In the genomic region with DNA sequence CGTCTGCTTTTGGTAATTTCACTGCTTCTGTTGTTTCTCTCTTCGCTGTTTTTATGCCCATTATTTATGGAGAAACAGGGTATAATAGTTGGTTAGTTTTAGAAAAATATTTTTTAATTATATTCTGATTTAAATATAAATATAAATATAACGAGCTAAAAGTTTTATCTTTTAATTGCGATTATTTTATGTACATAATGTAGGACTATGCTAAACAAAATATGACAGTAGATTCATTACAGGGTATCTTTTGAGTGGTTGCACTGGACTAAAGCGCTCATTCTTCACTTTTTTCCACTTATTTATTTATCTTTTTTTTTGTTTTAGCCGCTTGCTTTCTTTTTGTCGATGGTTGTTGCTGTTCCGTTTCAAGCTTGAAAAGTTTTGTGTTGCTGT, we compare ENCODE assay signal across 1 fruit fly cellular context.
TF ChIP-seq lines count a peak whose summit lies in the region.

No protein-coding gene starts in this region.

TF ChIP-seq in whole organism, embryonic, 481 proteins besides CTCF, POLR2A, EP300 and RAD21 (continued from another document):
- TF ChIP-seq CG9609 (GFP tag; optimal IDR thresholded peaks at IDR 0.05; lab: Kevin White, UChicago) = no peak
- no peak for TF ChIP-seq CG18476 (GFP tag; optimal IDR thresholded peaks at IDR 0.05; lab: Kevin White, UChicago)
- no peak for TF ChIP-seq Ets97D (GFP tag; optimal IDR thresholded peaks at IDR 0.05; lab: Kevin White, UChicago)
- TF ChIP-seq CrebB (tag; optimal IDR thresholded peaks at IDR 0.05; lab: Kevin White, UChicago) = no peak
- no peak for TF ChIP-seq Nf-YC (tag; optimal IDR thresholded peaks at IDR 0.05; lab: Kevin White, UChicago)
- TF ChIP-seq CG32767 (GFP tag; IDR thresholded peaks at IDR 0.05; lab: Robert Waterston, UW) = 0 out of 2 replicates have a peak, but pooled peaks have one; percentile 42
- TF ChIP-seq CG11456 (GFP tag; IDR thresholded peaks at IDR 0.05; lab: Robert Waterston, UW) = no peak
- peak in 1 of 2 experiments; percentile 83 for TF ChIP-seq Hr51 (GFP tag; optimal IDR thresholded peaks at IDR 0.05; lab: Kevin White, UChicago)
- no peak for TF ChIP-seq sc (optimal IDR thresholded peaks at IDR 0.05; lab: Kevin White, UChicago)
- TF ChIP-seq sc (GFP tag; optimal IDR thresholded peaks at IDR 0.05; lab: Kevin White, UChicago) = no peak
- TF ChIP-seq eve (GFP tag; optimal IDR thresholded peaks at IDR 0.05; lab: Kevin White, UChicago) = no peak
- TF ChIP-seq br (optimal IDR thresholded peaks at IDR 0.05; lab: Kevin White, UChicago) = no peak
- no peak for TF ChIP-seq CG11085 (GFP tag; IDR thresholded peaks at IDR 0.05; lab: Robert Waterston, UW)
- no peak for TF ChIP-seq Neu2 (GFP tag; optimal IDR thresholded peaks at IDR 0.05; lab: Kevin White, UChicago; ENCODE audit: borderline replicate concordance)
- peak; percentile 75 for TF ChIP-seq row (GFP tag; IDR thresholded peaks at IDR 0.05; lab: Robert Waterston, UW)
- no peak for TF ChIP-seq NC2β (GFP tag; optimal IDR thresholded peaks at IDR 0.05; lab: Kevin White, UChicago)
- TF ChIP-seq CG15073 (GFP tag; optimal IDR thresholded peaks at IDR 0.05; lab: Kevin White, UChicago) = no peak
- TF ChIP-seq CG2712 (tag; optimal IDR thresholded peaks at IDR 0.05; lab: Kevin White, UChicago) = peak; percentile 57
- no peak for TF ChIP-seq CG9817 (tag; optimal IDR thresholded peaks at IDR 0.05; lab: Kevin White, UChicago)
- no peak for TF ChIP-seq Gsc (GFP tag; IDR thresholded peaks at IDR 0.05; lab: Robert Waterston, UW)
- TF ChIP-seq emc (GFP tag; optimal IDR thresholded peaks at IDR 0.05; lab: Kevin White, UChicago) = no peak
- TF ChIP-seq D19A (tag; optimal IDR thresholded peaks at IDR 0.05; lab: Kevin White, UChicago) = peak; percentile 45
- no peak for TF ChIP-seq ab (GFP tag; optimal IDR thresholded peaks at IDR 0.05; lab: Kevin White, UChicago)
- TF ChIP-seq sisA (GFP tag; IDR thresholded peaks at IDR 0.05; lab: Robert Waterston, UW) = no peak; the same call in none of the 2 replicates
- TF ChIP-seq lmd (GFP tag; IDR thresholded peaks at IDR 0.05; lab: Robert Waterston, UW) = peak; percentile 72
- peak; percentile 30 for TF ChIP-seq gcm (GFP tag; optimal IDR thresholded peaks at IDR 0.05; lab: Kevin White, UChicago)
- TF ChIP-seq CG17385 (GFP tag; optimal IDR thresholded peaks at IDR 0.05; lab: Kevin White, UChicago) = peak; percentile 56
- TF ChIP-seq CG17359 (tag; optimal IDR thresholded peaks at IDR 0.05; lab: Kevin White, UChicago) = peak; percentile 62
- no peak for TF ChIP-seq sima (GFP tag; optimal IDR thresholded peaks at IDR 0.05; lab: Kevin White, UChicago)
- TF ChIP-seq sob (GFP tag; IDR thresholded peaks at IDR 0.05; lab: Robert Waterston, UW) = peak; percentile 22; the same call in 1 of the 2 replicates
- TF ChIP-seq CG1233 (GFP tag; optimal IDR thresholded peaks at IDR 0.05; lab: Kevin White, UChicago) = no peak
- TF ChIP-seq Trl (optimal IDR thresholded peaks at IDR 0.05; lab: Kevin White, UChicago) = no peak
- TF ChIP-seq Trl (GFP tag; optimal IDR thresholded peaks at IDR 0.05; lab: Kevin White, UChicago) = no peak
- no peak for TF ChIP-seq Mad (GFP tag; optimal IDR thresholded peaks at IDR 0.05; lab: Kevin White, UChicago)
- peak; percentile 75 for TF ChIP-seq Sox100B (GFP tag; optimal IDR thresholded peaks at IDR 0.05; lab: Kevin White, UChicago)
- TF ChIP-seq CG6654 (GFP tag; optimal IDR thresholded peaks at IDR 0.05; lab: Kevin White, UChicago) = no peak
- TF ChIP-seq slp2 (GFP tag; optimal IDR thresholded peaks at IDR 0.05; lab: Kevin White, UChicago) = no peak
- TF ChIP-seq grau (tag; optimal IDR thresholded peaks at IDR 0.05; lab: Kevin White, UChicago) = peak; percentile 43
- TF ChIP-seq Dbx (GFP tag; IDR thresholded peaks at IDR 0.05; lab: Robert Waterston, UW) = no peak
- TF ChIP-seq CG16815 (GFP tag; optimal IDR thresholded peaks at IDR 0.05; lab: Kevin White, UChicago) = no peak
- TF ChIP-seq CG31365 (tag; optimal IDR thresholded peaks at IDR 0.05; lab: Kevin White, UChicago) = no peak
- TF ChIP-seq CG33213 (GFP tag; optimal IDR thresholded peaks at IDR 0.05; lab: Kevin White, UChicago) = no peak
- no peak for TF ChIP-seq CG7928 (GFP tag; optimal IDR thresholded peaks at IDR 0.05; lab: Kevin White, UChicago)
- TF ChIP-seq CG6683 (GFP tag; optimal IDR thresholded peaks at IDR 0.05; lab: Kevin White, UChicago) = no peak
- TF ChIP-seq lilli (GFP tag; optimal IDR thresholded peaks at IDR 0.05; lab: Kevin White, UChicago) = peak; percentile 52
- TF ChIP-seq CG3163 (GFP tag; optimal IDR thresholded peaks at IDR 0.05; lab: Kevin White, UChicago) = no peak
- no peak for TF ChIP-seq CG17912 (GFP tag; optimal IDR thresholded peaks at IDR 0.05; lab: Kevin White, UChicago)
- TF ChIP-seq tin (GFP tag; optimal IDR thresholded peaks at IDR 0.05; lab: Kevin White, UChicago) = no peak
- peak; percentile 68 for TF ChIP-seq CG31441 (GFP tag; IDR thresholded peaks at IDR 0.05; lab: Robert Waterston, UW)
- TF ChIP-seq ac (GFP tag; optimal IDR thresholded peaks at IDR 0.05; lab: Kevin White, UChicago) = no peak
- no peak for TF ChIP-seq kah (GFP tag; optimal IDR thresholded peaks at IDR 0.05; lab: Kevin White, UChicago)
- TF ChIP-seq CG10979 (tag; optimal IDR thresholded peaks at IDR 0.05; lab: Kevin White, UChicago) = peak; percentile 48
- peak; percentile 16 for TF ChIP-seq run (tag; optimal IDR thresholded peaks at IDR 0.05; lab: Kevin White, UChicago)
- no peak for TF ChIP-seq HLH54F (GFP tag; optimal IDR thresholded peaks at IDR 0.05; lab: Kevin White, UChicago)
- peak; percentile 41 for TF ChIP-seq CG43689 (GFP tag; IDR thresholded peaks at IDR 0.05; lab: Robert Waterston, UW)
- TF ChIP-seq CG8765 (GFP tag; IDR thresholded peaks at IDR 0.05; lab: Robert Waterston, UW) = no peak
- TF ChIP-seq tll (GFP tag; optimal IDR thresholded peaks at IDR 0.05; lab: Kevin White, UChicago) = no peak
- peak; percentile 50 for TF ChIP-seq Blimp-1 (GFP tag; optimal IDR thresholded peaks at IDR 0.05; lab: Kevin White, UChicago)
- no peak for TF ChIP-seq btn (GFP tag; optimal IDR thresholded peaks at IDR 0.05; lab: Kevin White, UChicago)
- TF ChIP-seq B-H2 (GFP tag; optimal IDR thresholded peaks at IDR 0.05; lab: Kevin White, UChicago) = no peak
- no peak for TF ChIP-seq CG34422 (GFP tag; IDR thresholded peaks at IDR 0.05; lab: Robert Waterston, UW)
- 0 out of 3 replicates have a peak, but pooled peaks have one; percentile 9 for TF ChIP-seq z (GFP tag; IDR thresholded peaks at IDR 0.05; lab: Robert Waterston, UW)
- TF ChIP-seq cwo (GFP tag; optimal IDR thresholded peaks at IDR 0.05; lab: Kevin White, UChicago) = no peak
- peak in 1 of 2 experiments; percentile 41 for TF ChIP-seq bsh (GFP tag; optimal IDR thresholded peaks at IDR 0.05; lab: Kevin White, UChicago)
- no peak for TF ChIP-seq pros (GFP tag; optimal IDR thresholded peaks at IDR 0.05; lab: Kevin White, UChicago)
- no peak for TF ChIP-seq CG8359 (GFP tag; optimal IDR thresholded peaks at IDR 0.05; lab: Kevin White, UChicago; ENCODE audit: borderline replicate concordance)
- TF ChIP-seq Ravus (GFP tag; IDR thresholded peaks at IDR 0.05; lab: Robert Waterston, UW) = no peak
- peak; percentile 20; the same call in 1 of the 3 replicates for TF ChIP-seq Aef1 (GFP tag; IDR thresholded peaks at IDR 0.05; lab: Robert Waterston, UW)
- TF ChIP-seq caup (GFP tag; optimal IDR thresholded peaks at IDR 0.05; lab: Kevin White, UChicago; ENCODE audit: severe bottlenecking) = no peak
- TF ChIP-seq NK7.1 (GFP tag; optimal IDR thresholded peaks at IDR 0.05; lab: Kevin White, UChicago) = no peak
- TF ChIP-seq sim (GFP tag; IDR thresholded peaks at IDR 0.05; lab: Robert Waterston, UW) = no peak
- TF ChIP-seq CG9727 (GFP tag; optimal IDR thresholded peaks at IDR 0.05; lab: Kevin White, UChicago) = no peak
- TF ChIP-seq CG14050 (GFP tag; IDR thresholded peaks at IDR 0.05; lab: Robert Waterston, UW) = peak; percentile 46; the same call in 1 of the 3 replicates
- TF ChIP-seq gcm2 (GFP tag; optimal IDR thresholded peaks at IDR 0.05; lab: Kevin White, UChicago) = no peak
- TF ChIP-seq H15 (GFP tag; IDR thresholded peaks at IDR 0.05; lab: Robert Waterston, UW) = 0 out of 3 replicates have a peak, but pooled peaks have one; percentile 39
- no peak for TF ChIP-seq CG2202 (tag; optimal IDR thresholded peaks at IDR 0.05; lab: Kevin White, UChicago)
- TF ChIP-seq zfh2 (GFP tag; optimal IDR thresholded peaks at IDR 0.05; lab: Kevin White, UChicago) = no peak
- TF ChIP-seq toy (GFP tag; IDR thresholded peaks at IDR 0.05; lab: Robert Waterston, UW) = no peak
- no peak for TF ChIP-seq aop (GFP tag; IDR thresholded peaks at IDR 0.05; lab: Robert Waterston, UW)
- TF ChIP-seq CG6254 (GFP tag; optimal IDR thresholded peaks at IDR 0.05; lab: Kevin White, UChicago) = peak; percentile 5
- TF ChIP-seq sug (tag; optimal IDR thresholded peaks at IDR 0.05; lab: Kevin White, UChicago) = no peak
- TF ChIP-seq mam (GFP tag; optimal IDR thresholded peaks at IDR 0.05; lab: Kevin White, UChicago) = no peak
- TF ChIP-seq Poxn (GFP tag; IDR thresholded peaks at IDR 0.05; lab: Robert Waterston, UW) = no peak
- TF ChIP-seq maf-S (GFP tag; optimal IDR thresholded peaks at IDR 0.05; lab: Kevin White, UChicago) = no peak
- TF ChIP-seq cg (GFP tag; optimal IDR thresholded peaks at IDR 0.05; lab: Kevin White, UChicago) = no peak
- TF ChIP-seq hb (GFP tag; IDR thresholded peaks at IDR 0.05; lab: Robert Waterston, UW; ENCODE audit: partially characterized antibody) = no peak
- TF ChIP-seq TFAM (GFP tag; optimal IDR thresholded peaks at IDR 0.05; lab: Kevin White, UChicago) = no peak
- peak; percentile 45 for TF ChIP-seq wor (GFP tag; IDR thresholded peaks at IDR 0.05; lab: Robert Waterston, UW)
- peak; percentile 46 for TF ChIP-seq CoRest (tag; optimal IDR thresholded peaks at IDR 0.05; lab: Kevin White, UChicago)
- TF ChIP-seq zen2 (GFP tag; IDR thresholded peaks at IDR 0.05; lab: Robert Waterston, UW; ENCODE audit: partially characterized antibody) = no peak
- 0 out of 2 replicates have a peak, but pooled peaks have one; percentile 14 for TF ChIP-seq CG14014 (GFP tag; IDR thresholded peaks at IDR 0.05; lab: Robert Waterston, UW)
- TF ChIP-seq CG10431 (GFP tag; optimal IDR thresholded peaks at IDR 0.05; lab: Kevin White, UChicago) = no peak
- no peak for TF ChIP-seq Ets65A (GFP tag; lab: Kevin White, UChicago)
- TF ChIP-seq CG4730 (GFP tag; IDR thresholded peaks at IDR 0.05; lab: Robert Waterston, UW) = 0 out of 2 replicates have a peak, but pooled peaks have one; percentile 12
- no peak for TF ChIP-seq fd102C (GFP tag; optimal IDR thresholded peaks at IDR 0.05; lab: Kevin White, UChicago)
- TF ChIP-seq Dad (GFP tag; optimal IDR thresholded peaks at IDR 0.05; lab: Kevin White, UChicago) = no peak
- TF ChIP-seq GATAe (GFP tag; conservative IDR thresholded peaks at IDR 0.05; lab: Robert Waterston, UW) = no peak
- TF ChIP-seq CG12155 (GFP tag; optimal IDR thresholded peaks at IDR 0.05; lab: Kevin White, UChicago) = no peak
- TF ChIP-seq CG6689 (GFP tag; IDR thresholded peaks at IDR 0.05; lab: Robert Waterston, UW) = peak; percentile 65
- no peak for TF ChIP-seq Dref (GFP tag; IDR thresholded peaks at IDR 0.05; lab: Robert Waterston, UW)
- TF ChIP-seq Hey (tag; optimal IDR thresholded peaks at IDR 0.05; lab: Kevin White, UChicago) = no peak
- TF ChIP-seq MESR4 (GFP tag; optimal IDR thresholded peaks at IDR 0.05; lab: Kevin White, UChicago) = no peak
- no peak for TF ChIP-seq HmgZ (tag; optimal IDR thresholded peaks at IDR 0.05; lab: Kevin White, UChicago)
- no peak for TF ChIP-seq zen (tag; optimal IDR thresholded peaks at IDR 0.05; lab: Kevin White, UChicago)
- TF ChIP-seq CG3065 (GFP tag; optimal IDR thresholded peaks at IDR 0.05; lab: Kevin White, UChicago) = no peak
- TF ChIP-seq CHES-1-like (GFP tag; optimal IDR thresholded peaks at IDR 0.05; lab: Kevin White, UChicago) = no peak
- TF ChIP-seq CG17361 (GFP tag; IDR thresholded peaks at IDR 0.05; lab: Robert Waterston, UW) = 0 out of 3 replicates have a peak, but pooled peaks have one; percentile 56
- TF ChIP-seq CG12104 (GFP tag; optimal IDR thresholded peaks at IDR 0.05; lab: Kevin White, UChicago) = no peak
- TF ChIP-seq Hr39 (optimal IDR thresholded peaks at IDR 0.05; lab: Kevin White, UChicago) = no peak
- TF ChIP-seq Fer1 (GFP tag; optimal IDR thresholded peaks at IDR 0.05; lab: Kevin White, UChicago) = peak; percentile 3
- TF ChIP-seq CG14710 (tag; optimal IDR thresholded peaks at IDR 0.05; lab: Kevin White, UChicago) = no peak
